Worm (Caenorhabditis elegans) whole organism, L2 larva: ENCODE results near the gene hint-3.

Experiments used
- Y55F3AM.14 ChIP-seq: fragments of 200-800 bp; sonication (Bioruptor generic); optimal IDR thresholded peaks from 2 replicates; lab custom pipeline; 2018; ENCODE audit warnings: mild to moderate bottlenecking, missing genetic modification characterization, missing compliant biosample characterization
- ZK546.5 ChIP-seq: sonication (generic microtip); optimal IDR thresholded peaks from 2 replicates; lab custom pipeline; 2017; ENCODE audit warnings: missing biosample characterization, missing genetic modification characterization
- alr-1 ChIP-seq: fragments of 150-350 bp; optimal IDR thresholded peaks from 2 replicates; lab custom pipeline; 2014; ENCODE audit warnings: missing biosample characterization, missing genetic modification characterization
- aly-2 ChIP-seq: fragments of 150-350 bp; optimal IDR thresholded peaks from 2 replicates; lab custom pipeline; 2014; ENCODE audit warnings: missing biosample characterization, missing genetic modification characterization
- ama-1 ChIP-seq: fragments of 150-350 bp; optimal IDR thresholded peaks from 2 replicates; lab custom pipeline; 2018; ENCODE audit warnings: inconsistent platforms
- ceh-16 ChIP-seq: fragments of 150-350 bp; optimal IDR thresholded peaks from 2 replicates; lab custom pipeline; 2014; ENCODE audit warnings: missing biosample characterization, missing genetic modification characterization
- ceh-82 ChIP-seq: fragments of 150-350 bp; optimal IDR thresholded peaks from 2 replicates; lab custom pipeline; 2014; ENCODE audit warnings: missing biosample characterization, missing genetic modification characterization
- crh-2 ChIP-seq: sonication (generic microtip); optimal IDR thresholded peaks from 2 replicates; lab custom pipeline; 2017; ENCODE audit warnings: missing biosample characterization, missing genetic modification characterization
- dmd-4 ChIP-seq: sonication (generic microtip); optimal IDR thresholded peaks from 2 replicates; lab custom pipeline; 2017; ENCODE audit warnings: missing biosample characterization, missing genetic modification characterization
- elt-1 ChIP-seq: fragments of 150-350 bp; optimal IDR thresholded peaks from 2 replicates; lab custom pipeline; 2014; ENCODE audit warnings: missing biosample characterization, missing genetic modification characterization
- fos-1 ChIP-seq: fragments of 150-350 bp; optimal IDR thresholded peaks from 2 replicates; lab custom pipeline; 2014; ENCODE audit warnings: missing biosample characterization, missing genetic modification characterization
- lin-11 ChIP-seq: fragments of 150-350 bp; sonication (generic microtip); optimal IDR thresholded peaks from 2 replicates; lab custom pipeline; 2014; ENCODE audit warnings: missing biosample characterization, missing genetic modification characterization, inconsistent platforms, mixed read lengths
- lin-39 ChIP-seq: fragments of 150-350 bp; optimal IDR thresholded peaks from 2 replicates; lab custom pipeline; 2014; ENCODE audit warnings: missing biosample characterization, missing genetic modification reagents, missing genetic modification characterization
- lsy-2 ChIP-seq, 2 experiments: fragments of 150-350 bp in 1 of 2; sonication (generic microtip) in 1 of 2; optimal IDR thresholded peaks; 2 replicates each; lab custom pipeline; 2014 to 2017; ENCODE audit warnings: missing biosample characterization in 2 of 2, missing genetic modification characterization in 2 of 2
- mab-5 ChIP-seq: fragments of 150-350 bp; optimal IDR thresholded peaks from 2 replicates; lab custom pipeline; 2014; ENCODE audit warnings: missing biosample characterization, missing genetic modification characterization
- mdl-1 ChIP-seq, 2 experiments: fragments of 150-350 bp in 1 of 2; sonication (generic microtip) in 1 of 2; optimal IDR thresholded peaks; 2 replicates each; lab custom pipeline; 2017; ENCODE audit warnings: missing biosample characterization in 2 of 2, missing genetic modification characterization in 2 of 2
- nhr-10 ChIP-seq: sonication (generic microtip); optimal IDR thresholded peaks from 2 replicates; lab custom pipeline; 2017; ENCODE audit warnings: missing biosample characterization, missing genetic modification characterization
- nhr-11 ChIP-seq: fragments of 150-350 bp; optimal IDR thresholded peaks from 2 replicates; lab custom pipeline; 2014; ENCODE audit warnings: missing biosample characterization, missing genetic modification characterization
- nhr-12 ChIP-seq: fragments of 150-350 bp; optimal IDR thresholded peaks from 2 replicates; lab custom pipeline; 2014; ENCODE audit warnings: missing biosample characterization, missing genetic modification characterization
- nhr-21 ChIP-seq: fragments of 150-350 bp; optimal IDR thresholded peaks from 2 replicates; lab custom pipeline; 2014; ENCODE audit warnings: missing biosample characterization, missing genetic modification characterization
- nhr-23 ChIP-seq: fragments of 150-350 bp; optimal IDR thresholded peaks from 2 replicates; lab custom pipeline; 2014; ENCODE audit warnings: missing biosample characterization, missing genetic modification reagents, missing genetic modification characterization
- nhr-237 ChIP-seq: fragments of 150-350 bp; optimal IDR thresholded peaks from 2 replicates; lab custom pipeline; 2014; ENCODE audit warnings: missing biosample characterization, missing genetic modification characterization
- nhr-25 ChIP-seq: fragments of 150-350 bp; sonication (generic microtip); optimal IDR thresholded peaks from 3 replicates; lab custom pipeline; 2014; ENCODE audit warnings: missing biosample characterization, missing genetic modification characterization
- nhr-6 ChIP-seq: fragments of 150-350 bp; optimal IDR thresholded peaks from 2 replicates; lab custom pipeline; 2014; ENCODE audit warnings: missing biosample characterization, missing genetic modification characterization
- peb-1 ChIP-seq: fragments of 150-350 bp; optimal IDR thresholded peaks from 2 replicates; lab custom pipeline; 2014; ENCODE audit warnings: missing biosample characterization, missing genetic modification characterization
- skn-1 ChIP-seq: sonication (generic microtip); optimal IDR thresholded peaks from 2 replicates; lab custom pipeline; 2017; ENCODE audit warnings: missing biosample characterization, missing genetic modification characterization
- sma-3 ChIP-seq: sonication (generic microtip); optimal IDR thresholded peaks from 2 replicates; lab custom pipeline; 2016; ENCODE audit warnings: missing genetic modification reagents, missing genetic modification characterization, missing compliant biosample characterization
- snpc-4 ChIP-seq: fragments of 150-350 bp; optimal IDR thresholded peaks from 2 replicates; lab custom pipeline; 2014; ENCODE audit warnings: missing biosample characterization, missing genetic modification characterization
- unc-39 ChIP-seq: fragments of 150-350 bp; optimal IDR thresholded peaks from 2 replicates; lab custom pipeline; 2014; ENCODE audit warnings: missing biosample characterization, missing genetic modification characterization
- unc-55 ChIP-seq: fragments of 150-350 bp; sonication (generic microtip); optimal IDR thresholded peaks from 3 replicates; lab custom pipeline; 2014; ENCODE audit warnings: missing biosample characterization, missing genetic modification reagents, missing genetic modification characterization
- unc-62 ChIP-seq: fragments of 150-350 bp; optimal IDR thresholded peaks from 2 replicates; lab custom pipeline; 2014; ENCODE audit warnings: missing biosample characterization, missing genetic modification reagents, missing genetic modification characterization
- zag-1 ChIP-seq: fragments of 150-350 bp; optimal IDR thresholded peaks from 2 replicates; lab custom pipeline; 2014; ENCODE audit warnings: missing biosample characterization, missing genetic modification characterization
- ztf-1 ChIP-seq: fragments of 200-800 bp; sonication (Bioruptor generic); conservative IDR thresholded peaks from 2 replicates; pipeline ENCODE4 v1.3.6; 2022; ENCODE audit warnings: missing genetic modification characterization, missing compliant biosample characterization
- ztf-11 ChIP-seq: sonication (generic microtip); optimal IDR thresholded peaks from 2 replicates; lab custom pipeline; 2017; ENCODE audit warnings: missing biosample characterization, missing genetic modification characterization
- ztf-4 ChIP-seq: fragments of 150-350 bp; optimal IDR thresholded peaks from 2 replicates; lab custom pipeline; 2014; ENCODE audit warnings: missing biosample characterization, missing genetic modification characterization

Gene hint-3

DNA sequence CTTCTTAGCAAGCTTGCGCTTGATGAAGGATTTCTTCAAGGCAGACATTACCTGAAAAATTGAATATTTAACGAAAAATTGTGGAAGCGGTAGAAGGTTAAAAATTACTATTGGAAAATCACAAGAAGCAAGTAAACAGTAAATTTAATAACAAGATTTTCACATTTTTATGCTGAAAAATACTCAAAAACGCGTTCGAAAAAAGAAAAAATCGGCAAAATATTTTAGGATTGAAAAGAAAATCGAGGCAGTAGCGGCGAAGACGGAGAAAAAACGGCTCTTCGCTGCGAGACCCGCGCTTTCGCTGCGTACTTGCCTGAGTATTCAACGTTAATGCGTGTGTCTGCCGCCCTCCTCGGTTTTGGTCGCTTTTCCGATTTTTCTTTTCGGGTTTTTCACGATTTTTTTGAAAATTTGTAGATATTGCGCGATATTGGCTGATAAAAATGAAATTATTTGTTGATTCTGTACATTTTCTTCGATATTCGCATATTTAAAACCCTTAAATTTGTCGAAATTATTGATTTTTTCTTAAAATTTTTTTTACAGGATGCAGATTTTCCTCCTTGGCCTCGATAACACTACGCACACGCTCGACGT is 15.9 kb downstream of the hint-3 start, which contains the start of the genes rpl-39 and rps-30 (continued):
- TF ChIP-seq sma-3 (GFP tag; lab: Kevin White, UChicago) (peak; percentile 69), nhr-23 (tag; lab: Kevin White, UChicago) (no peak), dmd-4 (no peak), unc-39 (tag; lab: Kevin White, UChicago) (no peak), ceh-82 (tag; lab: Kevin White, UChicago) (peak; percentile 56), nhr-11 (tag; lab: Kevin White, UChicago) (no peak), skn-1 (tag; lab: Kevin White, UChicago) (no peak), unc-55 (GFP tag; lab: Kevin White, UChicago) (peak; percentile 98), nhr-12 (tag; lab: Kevin White, UChicago) (no peak), snpc-4 (peak; percentile 42), ceh-16 (peak; percentile 86), alr-1 (no peak), fos-1 (peak; percentile 73), lsy-2 (tag; optimal IDR thresholded peaks at IDR 0.05; lab: Kevin White, UChicago) (peak; percentile 68 to 92), nhr-21 (tag; lab: Kevin White, UChicago) (peak; percentile 73), elt-1 (tag; lab: Kevin White, UChicago) (no peak), aly-2 (tag; lab: Kevin White, UChicago) (no peak), ama-1 (lab: Kevin White, UChicago) (no peak), mdl-1 (tag; optimal IDR thresholded peaks at IDR 0.05; lab: Kevin White, UChicago) (no peak), Y55F3AM.14 (GFP tag; lab: Kevin White, UChicago) (no peak), peb-1 (tag; lab: Kevin White, UChicago) (no peak), lin-11 (peak; percentile 81)
- TF ChIP-seq, all 48 proteins: peak for 23

ce11 chrV:7777098-7777497 is 16.8 kb downstream of the hint-3 start, which contains the start of gene C26F1.3:
Gene C26F1.3 (plus strand): TSS chrV:7777300.
- TF ChIP-seq alr-1 (no peak), unc-62 (no peak), ztf-4 (tag; lab: Kevin White, UChicago) (no peak), elt-1 (tag; lab: Kevin White, UChicago) (no peak), nhr-23 (tag; lab: Kevin White, UChicago) (no peak), ceh-16 (no peak)

- TF ChIP-seq nhr-25 (tag; lab: Kevin White, UChicago) (no peak), crh-2 (no peak)
These were observed 18.7 kb downstream of the hint-3 start for ce11 chrV:7778999-7779398.

DNA sequence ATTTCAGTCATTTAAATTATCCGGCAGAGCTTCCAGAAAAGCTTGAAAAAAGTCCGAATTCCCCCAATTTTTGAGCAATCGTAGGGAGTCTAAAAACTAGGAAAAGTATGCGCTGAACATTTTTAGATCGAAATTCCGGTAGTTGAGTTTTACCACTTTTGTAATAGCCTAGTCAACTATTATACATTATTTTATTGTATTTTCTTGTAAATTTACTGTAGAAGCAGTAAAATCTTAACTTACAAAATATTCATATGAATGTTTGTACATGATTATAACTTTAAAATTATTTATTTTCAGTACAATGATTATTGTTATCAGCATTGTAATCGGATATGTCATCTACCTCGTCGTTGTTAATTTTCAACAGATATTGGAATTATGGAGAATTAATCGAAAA is 21.2 kb downstream of the hint-3 start, which contains the start of gene cyp-32A1:
TSS of gene cyp-32A1 (plus strand) at position 301 of the 400 bp plus-strand sequence.
- TF ChIP-seq nhr-237 (tag; lab: Kevin White, UChicago) = no peak
- no peak for TF ChIP-seq ceh-82 (tag; lab: Kevin White, UChicago)
- no peak for TF ChIP-seq mab-5 (tag; lab: Kevin White, UChicago)
- TF ChIP-seq unc-39 (tag; lab: Kevin White, UChicago) = no peak
- TF ChIP-seq nhr-10 = no peak
- TF ChIP-seq peb-1 (tag; lab: Kevin White, UChicago) = no peak
- TF ChIP-seq nhr-23 (tag; lab: Kevin White, UChicago) = no peak
- TF ChIP-seq fos-1 = no peak
- no peak for TF ChIP-seq lin-39 (tag; lab: Kevin White, UChicago)
- no peak for TF ChIP-seq ztf-1
- TF ChIP-seq snpc-4 = no peak
- TF ChIP-seq alr-1 = no peak
- TF ChIP-seq sma-3 (GFP tag; lab: Kevin White, UChicago) = no peak
- no peak for TF ChIP-seq ztf-11
- no peak for TF ChIP-seq unc-62
- TF ChIP-seq ceh-16 = no peak
- no peak for TF ChIP-seq dmd-4
- no peak for TF ChIP-seq nhr-21 (tag; lab: Kevin White, UChicago)

- TF ChIP-seq dmd-4 (no peak), nhr-10 (no peak), ZK546.5 (tag; lab: Kevin White, UChicago) (no peak), nhr-237 (tag; lab: Kevin White, UChicago) (no peak), nhr-6 (no peak), zag-1 (no peak), ztf-4 (tag; lab: Kevin White, UChicago) (no peak)
These were observed 24.8 kb downstream of the hint-3 start, which contains the start of gene C26F1.1 for ce11 chrV:7785117-7785516. Gene C26F1.1 (plus strand): TSS chrV:7785417.
